Worm (Caenorhabditis elegans) whole organism, young adult: ENCODE measurements around the gene skr-9.
A peak's percentile ranks its signal among the peaks of the same experiment; 100 is the strongest.

ENCODE experiments used
- B0019.2 ChIP-seq: fragments of 200-800 bp; sonication (Bioruptor generic); conservative IDR thresholded peaks from 2 replicates; pipeline ENCODE4 v1.3.6; 2022; ENCODE audit warnings: missing genetic modification reagents, missing genetic modification characterization, missing compliant biosample characterization
- C17E4.6 ChIP-seq: fragments of 200-800 bp; sonication (Bioruptor generic); IDR thresholded peaks from 2 replicates; pipeline ENCODE4 v1.3.6; 2022; ENCODE audit warnings: missing genetic modification reagents, missing genetic modification characterization, missing compliant biosample characterization
- D2030.7 ChIP-seq: fragments of 200-800 bp; sonication (Bioruptor generic); IDR thresholded peaks from 2 replicates; pipeline ENCODE4 v1.3.6; 2022; ENCODE audit warnings: missing genetic modification reagents, missing genetic modification characterization, missing compliant biosample characterization
- F22D6.2 ChIP-seq: sonication (generic microtip); optimal IDR thresholded peaks from 2 replicates; lab custom pipeline; 2016; ENCODE audit warnings: mild to moderate bottlenecking, missing genetic modification characterization, missing compliant biosample characterization
- F23B12.7 ChIP-seq: sonication (generic microtip); optimal IDR thresholded peaks from 2 replicates; lab custom pipeline; 2017; ENCODE audit warnings: missing genetic modification characterization, mild to moderate bottlenecking, missing compliant biosample characterization, antibody characterized with exemption, moderate library complexity; ENCODE audit not compliant: insufficient read depth
- F52B5.7 ChIP-seq: sonication (generic microtip); optimal IDR thresholded peaks from 2 replicates; lab custom pipeline; 2016; ENCODE audit warnings: mild to moderate bottlenecking, missing genetic modification characterization, missing compliant biosample characterization
- F55B11.4 ChIP-seq: sonication (generic microtip); optimal IDR thresholded peaks from 2 replicates; lab custom pipeline; 2016; ENCODE audit warnings: missing compliant biosample characterization, missing genetic modification characterization, borderline replicate concordance; ENCODE audit not compliant: insufficient read depth
- F57C9.4 ChIP-seq: sonication (generic microtip); optimal IDR thresholded peaks from 2 replicates; lab custom pipeline; 2017; ENCODE audit warnings: mild to moderate bottlenecking, missing genetic modification characterization, missing compliant biosample characterization
- K12H6.12 ChIP-seq: fragments of 200-800 bp; sonication (Bioruptor generic); optimal IDR thresholded peaks from 2 replicates; lab custom pipeline; 2018; ENCODE audit warnings: mild to moderate bottlenecking, missing genetic modification characterization, missing compliant biosample characterization
- T26A5.8 ChIP-seq: sonication (generic microtip); optimal IDR thresholded peaks from 2 replicates; lab custom pipeline; 2016; ENCODE audit warnings: missing genetic modification characterization, missing compliant biosample characterization
- Y53F4B.3 ChIP-seq: fragments of 200-800 bp; sonication (Bioruptor generic); IDR thresholded peaks from 2 replicates; pipeline ENCODE4 v1.3.6; 2022; ENCODE audit warnings: missing genetic modification reagents, missing genetic modification characterization, missing compliant biosample characterization
- Y53G8AR.9 ChIP-seq: fragments of 200-800 bp; sonication (Bioruptor generic); conservative IDR thresholded peaks from 2 replicates; pipeline ENCODE4 v1.3.6; 2022; ENCODE audit warnings: missing genetic modification reagents, missing genetic modification characterization, missing compliant biosample characterization
- Y56A3A.18 ChIP-seq: fragments of 200-800 bp; sonication (Bioruptor generic); IDR thresholded peaks from 2 replicates; pipeline ENCODE4 v1.3.6; 2022; ENCODE audit warnings: missing genetic modification reagents, missing genetic modification characterization, missing compliant biosample characterization
- Y67H2A.10 ChIP-seq: fragments of 200-800 bp; sonication (Bioruptor generic); conservative IDR thresholded peaks from 2 replicates; pipeline ENCODE4 v1.3.6; 2022; ENCODE audit warnings: missing genetic modification reagents, missing genetic modification characterization, missing compliant biosample characterization
- Y79H2A.3 ChIP-seq: fragments of 200-800 bp; sonication (Bioruptor generic); conservative IDR thresholded peaks from 2 replicates; pipeline ENCODE4 v1.3.6; 2022; ENCODE audit warnings: missing genetic modification reagents, missing genetic modification characterization, missing compliant biosample characterization
- ZK185.1 ChIP-seq: sonication (generic microtip); optimal IDR thresholded peaks from 2 replicates; lab custom pipeline; 2016; ENCODE audit warnings: mild to moderate bottlenecking, missing genetic modification characterization, missing compliant biosample characterization; ENCODE audit not compliant: poor library complexity, severe bottlenecking
- atf-7 ChIP-seq: sonication (generic microtip); optimal IDR thresholded peaks from 2 replicates; lab custom pipeline; 2017; ENCODE audit warnings: mild to moderate bottlenecking, missing genetic modification characterization, missing compliant biosample characterization
- ceh-27 ChIP-seq: fragments of 200-800 bp; sonication (Bioruptor generic); optimal IDR thresholded peaks from 2 replicates; lab custom pipeline; 2018; ENCODE audit warnings: mild to moderate bottlenecking, missing genetic modification characterization, moderate library complexity, missing compliant biosample characterization
- ceh-79 ChIP-seq: sonication (generic microtip); optimal IDR thresholded peaks from 2 replicates; lab custom pipeline; 2017; ENCODE audit warnings: mild to moderate bottlenecking, missing genetic modification characterization, missing compliant biosample characterization
- die-1 ChIP-seq: sonication (generic microtip); optimal IDR thresholded peaks from 2 replicates; lab custom pipeline; 2016; ENCODE audit warnings: missing genotype, mild to moderate bottlenecking, missing genetic modification characterization, missing compliant biosample characterization
- efl-1 ChIP-seq: fragments of 150-350 bp; optimal IDR thresholded peaks from 2 replicates; lab custom pipeline; 2014; ENCODE audit warnings: missing biosample characterization, missing genetic modification reagents, missing genetic modification characterization
- egl-18 ChIP-seq: fragments of 200-800 bp; sonication (Bioruptor generic); IDR thresholded peaks from 2 replicates; pipeline ENCODE4 v1.3.6; 2022; ENCODE audit warnings: missing genetic modification reagents, missing genetic modification characterization, missing compliant biosample characterization
- egl-44 ChIP-seq: fragments of 200-800 bp; sonication (Bioruptor generic); IDR thresholded peaks from 2 replicates; pipeline ENCODE4 v1.3.6; 2022; ENCODE audit warnings: missing genetic modification reagents, missing genetic modification characterization, missing compliant biosample characterization
- egrh-3 ChIP-seq: fragments of 200-800 bp; sonication (Bioruptor generic); IDR thresholded peaks from 2 replicates; pipeline ENCODE4 v1.3.6; 2022; ENCODE audit warnings: missing genetic modification reagents, missing genetic modification characterization, missing compliant biosample characterization
- gei-17 ChIP-seq: fragments of 200-800 bp; sonication (Bioruptor generic); optimal IDR thresholded peaks from 2 replicates; lab custom pipeline; 2018; ENCODE audit warnings: mild to moderate bottlenecking, missing genetic modification characterization, missing compliant biosample characterization
- hlh-12 ChIP-seq: sonication (generic microtip); optimal IDR thresholded peaks from 2 replicates; lab custom pipeline; 2016; ENCODE audit warnings: missing genetic modification characterization, missing compliant biosample characterization
- hmg-1.2 ChIP-seq: fragments of 200-800 bp; sonication (Bioruptor generic); IDR thresholded peaks from 2 replicates; pipeline ENCODE4 v1.3.6; 2022; ENCODE audit warnings: missing genetic modification reagents, missing genetic modification characterization, missing compliant biosample characterization
- hmg-20 ChIP-seq: fragments of 200-800 bp; sonication (Bioruptor generic); IDR thresholded peaks from 2 replicates; pipeline ENCODE4 v1.3.6; 2022; ENCODE audit warnings: missing genetic modification reagents, missing genetic modification characterization, missing compliant biosample characterization
- let-607 ChIP-seq, 2 experiments: fragments of 200-800 bp in 1 of 2; sonication (Bioruptor generic) in 1 of 2; sonication (generic microtip) in 1 of 2; optimal IDR thresholded peaks; 2 replicates each; lab custom pipeline; 2016 to 2018; ENCODE audit warnings: mild to moderate bottlenecking in 2 of 2, missing compliant biosample characterization in 2 of 2, missing genetic modification characterization in 2 of 2, moderate library complexity in 2 of 2, missing genotype in 1 of 2
- lsl-1 ChIP-seq: fragments of 200-800 bp; sonication (Bioruptor generic); optimal IDR thresholded peaks from 2 replicates; lab custom pipeline; 2018; ENCODE audit warnings: mild to moderate bottlenecking, missing genetic modification characterization, moderate library complexity, missing compliant biosample characterization
- madf-3 ChIP-seq: fragments of 200-800 bp; sonication (Bioruptor generic); IDR thresholded peaks from 2 replicates; pipeline ENCODE4 v1.3.6; 2022; ENCODE audit warnings: missing genetic modification reagents, missing genetic modification characterization, missing compliant biosample characterization
- madf-8 ChIP-seq: fragments of 200-800 bp; sonication (Bioruptor generic); conservative IDR thresholded peaks from 2 replicates; pipeline ENCODE4 v1.3.6; 2022; ENCODE audit warnings: missing genetic modification reagents, missing genetic modification characterization, missing compliant biosample characterization
- mcd-1 ChIP-seq: fragments of 200-800 bp; sonication (Bioruptor generic); IDR thresholded peaks from 2 replicates; pipeline ENCODE4 v1.3.6; 2022; ENCODE audit warnings: missing genetic modification reagents, missing genetic modification characterization, missing compliant biosample characterization
- mes-4 ChIP-seq: sonication (generic microtip); optimal IDR thresholded peaks from 2 replicates; lab custom pipeline; 2016; ENCODE audit warnings: missing genotype, missing genetic modification characterization, missing compliant biosample characterization
- mxl-1 ChIP-seq: sonication (generic microtip); optimal IDR thresholded peaks from 2 replicates; lab custom pipeline; 2016; ENCODE audit warnings: missing genetic modification characterization, missing compliant biosample characterization
- nfya-1 ChIP-seq: sonication (generic microtip); optimal IDR thresholded peaks from 2 replicates; lab custom pipeline; 2017; ENCODE audit warnings: antibody characterized with exemption, missing compliant biosample characterization, missing genetic modification characterization, borderline replicate concordance; ENCODE audit not compliant: insufficient read depth
- nhr-179 ChIP-seq: sonication (generic microtip); optimal IDR thresholded peaks from 2 replicates; lab custom pipeline; 2016; ENCODE audit warnings: mild to moderate bottlenecking, missing genetic modification characterization, missing compliant biosample characterization
- nhr-27 ChIP-seq: fragments of 200-800 bp; sonication (Bioruptor generic); optimal IDR thresholded peaks from 2 replicates; lab custom pipeline; 2018; ENCODE audit warnings: mild to moderate bottlenecking, missing genetic modification characterization, moderate library complexity, missing compliant biosample characterization
- pbrm-1 ChIP-seq: fragments of 200-800 bp; sonication (Bioruptor generic); IDR thresholded peaks from 2 replicates; pipeline ENCODE4 v1.3.6; 2022; ENCODE audit warnings: missing genetic modification reagents, missing genetic modification characterization, missing compliant biosample characterization
- snpc-1.3 ChIP-seq: sonication (generic microtip); optimal IDR thresholded peaks from 2 replicates; lab custom pipeline; 2017; ENCODE audit warnings: missing genetic modification characterization, mild to moderate bottlenecking, missing compliant biosample characterization, antibody characterized with exemption, moderate library complexity, missing genotype, missing genetic modification reagents; ENCODE audit not compliant: insufficient read depth
- snpc-3.4 ChIP-seq: sonication (generic microtip); optimal IDR thresholded peaks from 2 replicates; lab custom pipeline; 2017; ENCODE audit warnings: missing genetic modification characterization, mild to moderate bottlenecking, missing compliant biosample characterization, antibody characterized with exemption, moderate library complexity, missing genotype, missing genetic modification reagents
- sptf-2 ChIP-seq: fragments of 200-800 bp; sonication (Bioruptor generic); optimal IDR thresholded peaks from 2 replicates; lab custom pipeline; 2018; ENCODE audit warnings: mild to moderate bottlenecking, missing genetic modification characterization, missing compliant biosample characterization
- tbp1 ChIP-seq: fragments of 200-800 bp; sonication (Bioruptor generic); optimal IDR thresholded peaks from 2 replicates; lab custom pipeline; 2018; ENCODE audit warnings: mild to moderate bottlenecking, missing genetic modification characterization, missing compliant biosample characterization
- tbx-9 ChIP-seq: sonication (generic microtip); optimal IDR thresholded peaks from 2 replicates; lab custom pipeline; 2016; ENCODE audit warnings: borderline replicate concordance, missing genetic modification characterization, inconsistent platforms, missing compliant biosample characterization
- tlf-1 ChIP-seq: fragments of 200-800 bp; sonication (Bioruptor generic); optimal IDR thresholded peaks from 2 replicates; lab custom pipeline; 2018; ENCODE audit warnings: mild to moderate bottlenecking, missing genetic modification characterization, missing compliant biosample characterization
- xnd-1 ChIP-seq: sonication (generic microtip); optimal IDR thresholded peaks from 2 replicates; lab custom pipeline; 2016; ENCODE audit warnings: missing genotype, missing genetic modification reagents, missing genetic modification characterization, missing compliant biosample characterization
- ztf-3 ChIP-seq: fragments of 200-800 bp; sonication (Bioruptor generic); optimal IDR thresholded peaks from 2 replicates; lab custom pipeline; 2018; ENCODE audit warnings: mild to moderate bottlenecking, missing genetic modification characterization, missing compliant biosample characterization
- ztf-6 ChIP-seq: fragments of 200-800 bp; sonication (Bioruptor generic); IDR thresholded peaks from 2 replicates; pipeline ENCODE4 v1.3.6; 2022; ENCODE audit warnings: missing genetic modification reagents, missing genetic modification characterization, missing compliant biosample characterization

Gene skr-9

DNA sequence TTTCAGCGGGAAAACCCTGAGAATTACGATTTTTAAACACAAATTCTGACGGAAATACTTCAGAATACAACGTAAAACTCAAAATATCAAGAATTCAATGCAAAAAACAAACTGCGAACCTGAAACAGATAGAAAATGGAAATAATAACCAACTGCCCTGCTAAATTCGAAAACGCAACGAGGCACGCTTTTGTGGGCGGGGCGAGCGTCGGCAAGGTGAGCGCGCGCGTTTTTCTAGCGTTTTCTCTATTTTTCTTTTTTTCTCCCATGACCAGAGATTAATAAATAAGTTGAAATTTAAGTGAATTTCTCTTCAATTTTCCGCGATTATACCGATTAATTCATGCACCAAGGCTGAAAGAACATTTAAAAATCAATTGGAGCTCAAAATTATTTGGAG, 44.8 kb upstream of the skr-9 start, which contains the start of gene uaf-2:
Gene uaf-2 (minus strand): TSS at position 183 of the 400 bp plus-strand sequence.
- TF ChIP-seq egl-44 (GFP tag; lab: Robert Waterston, UW): no peak
- 0 out of 2 replicates have a peak, but pooled peaks have one; percentile 21 for TF ChIP-seq hmg-1.2 (GFP tag; lab: Robert Waterston, UW)
- TF ChIP-seq tlf-1 (GFP tag; lab: Kevin White, UChicago): no peak
- TF ChIP-seq Y56A3A.18: no peak
- no peak for TF ChIP-seq let-607 (tag; optimal IDR thresholded peaks at IDR 0.05; lab: Kevin White, UChicago)
- TF ChIP-seq ztf-6 (GFP tag; lab: Robert Waterston, UW): no peak
- TF ChIP-seq die-1 (tag; lab: Kevin White, UChicago): no peak
- no peak for TF ChIP-seq tbp1
- TF ChIP-seq nfya-1 (tag; lab: Kevin White, UChicago): no peak
- no peak for TF ChIP-seq B0019.2 (GFP tag; lab: Robert Waterston, UW)
- TF ChIP-seq D2030.7 (GFP tag; lab: Robert Waterston, UW): 0 out of 2 replicates have a peak, but pooled peaks have one; percentile 10
- TF ChIP-seq egl-18 (GFP tag; lab: Robert Waterston, UW): no peak
- no peak for TF ChIP-seq ztf-3 (GFP tag; lab: Kevin White, UChicago)
- no peak for TF ChIP-seq nhr-179
- TF ChIP-seq F57C9.4 (tag; lab: Kevin White, UChicago): no peak
- no peak for TF ChIP-seq madf-8 (GFP tag; lab: Robert Waterston, UW)
- TF ChIP-seq K12H6.12 (tag; lab: Kevin White, UChicago): no peak
- no peak for TF ChIP-seq ceh-27
- TF ChIP-seq F22D6.2 (tag; lab: Kevin White, UChicago): no peak
- peak; percentile 88 for TF ChIP-seq madf-3
- TF ChIP-seq ZK185.1 (tag; lab: Kevin White, UChicago): no peak
- TF ChIP-seq F23B12.7 (tag; lab: Kevin White, UChicago): peak; percentile 38
- no peak for TF ChIP-seq hmg-20 (GFP tag; lab: Robert Waterston, UW)
- no peak for TF ChIP-seq F52B5.7 (tag; lab: Kevin White, UChicago)
- TF ChIP-seq xnd-1: no peak
- TF ChIP-seq mes-4: no peak
- no peak for TF ChIP-seq T26A5.8 (tag; lab: Kevin White, UChicago)
- TF ChIP-seq nhr-27: no peak
- TF ChIP-seq Y67H2A.10 (GFP tag; lab: Robert Waterston, UW): no peak
- TF ChIP-seq gei-17 (GFP tag; lab: Kevin White, UChicago): no peak
- TF ChIP-seq F55B11.4: no peak
- TF ChIP-seq Y53G8AR.9 (GFP tag; lab: Robert Waterston, UW): no peak
- no peak for TF ChIP-seq Y53F4B.3
- TF ChIP-seq pbrm-1: no peak
- no peak for TF ChIP-seq ceh-79 (tag; lab: Kevin White, UChicago)
- peak; percentile 1 for TF ChIP-seq snpc-3.4
- no peak for TF ChIP-seq atf-7 (tag; lab: Kevin White, UChicago)
- TF ChIP-seq hlh-12 (tag; lab: Kevin White, UChicago): no peak
- no peak for TF ChIP-seq C17E4.6 (GFP tag; lab: Robert Waterston, UW)
- TF ChIP-seq mxl-1: no peak
- no peak for TF ChIP-seq egrh-3 (GFP tag; lab: Robert Waterston, UW)
- TF ChIP-seq snpc-1.3 (tag; lab: Kevin White, UChicago): peak; percentile 4
- no peak for TF ChIP-seq sptf-2 (GFP tag; lab: Kevin White, UChicago)
- TF ChIP-seq Y79H2A.3 (GFP tag; lab: Robert Waterston, UW): no peak
- TF ChIP-seq tbx-9: no peak
- TF ChIP-seq efl-1: no peak
- TF ChIP-seq mcd-1 (GFP tag; lab: Robert Waterston, UW): 0 out of 2 replicates have a peak, but pooled peaks have one; percentile 7
- TF ChIP-seq lsl-1 (GFP tag; lab: Kevin White, UChicago): no peak
